Fruit fly (Drosophila melanogaster) whole organism, embryonic: ENCODE measurements around the gene MYPT-75D.

Source experiments
- BtbVII ChIP-seq: fragments of 200-800 bp; sonication (Bioruptor generic); optimal IDR thresholded peaks from 3 replicates; lab custom pipeline; 2017; ENCODE audit warnings: missing biosample characterization, mild to moderate bottlenecking, missing genetic modification characterization
- Bteb2 ChIP-seq: fragments of 200-800 bp; sonication (Bioruptor generic); optimal IDR thresholded peaks from 2 replicates; lab custom pipeline; 2016; ENCODE audit warnings: missing biosample characterization, missing genetic modification characterization
- CG10321 ChIP-seq: fragments of 200-800 bp; sonication (Bioruptor generic); IDR thresholded peaks from 2 replicates; pipeline ENCODE4 v1.3.6; 2022; ENCODE audit warnings: missing biosample characterization, missing genetic modification characterization
- CG10959 ChIP-seq: fragments of 200-800 bp; sonication (Bioruptor generic); IDR thresholded peaks from 2 replicates; pipeline ENCODE4 v1.3.6; 2022; ENCODE audit warnings: missing biosample characterization, missing genetic modification characterization
- CG11247 ChIP-seq: fragments of 200-800 bp; sonication (Bioruptor generic); IDR thresholded peaks from 2 replicates; pipeline ENCODE4 v1.3.6; 2022; ENCODE audit warnings: missing biosample characterization, missing genetic modification characterization
- CG11504 ChIP-seq: fragments of 200-800 bp; sonication (Bioruptor generic); optimal IDR thresholded peaks from 3 replicates; lab custom pipeline; 2019; ENCODE audit warnings: missing biosample characterization, mild to moderate bottlenecking, missing genetic modification characterization, moderate library complexity
- CG11723 ChIP-seq: fragments of 200-800 bp; sonication (Bioruptor generic); optimal IDR thresholded peaks from 2 replicates; lab custom pipeline; 2017; ENCODE audit warnings: missing biosample characterization, mild to moderate bottlenecking, missing genetic modification characterization
- CG12155 ChIP-seq: fragments of 200-800 bp; sonication (Bioruptor generic); optimal IDR thresholded peaks from 3 replicates; lab custom pipeline; 2016; ENCODE audit warnings: missing biosample characterization, missing genetic modification characterization
- CG12219 ChIP-seq: fragments of 200-800 bp; sonication (Bioruptor generic); optimal IDR thresholded peaks from 3 replicates; lab custom pipeline; 2018; ENCODE audit warnings: missing biosample characterization, mild to moderate bottlenecking, missing genetic modification characterization
- CG12236 ChIP-seq: fragments of 200-800 bp; sonication (Bioruptor generic); optimal IDR thresholded peaks from 2 replicates; lab custom pipeline; 2016; ENCODE audit warnings: missing biosample characterization, missing genetic modification characterization
- CG13296 ChIP-seq: fragments of 200-800 bp; sonication (Bioruptor generic); optimal IDR thresholded peaks from 3 replicates; lab custom pipeline; 2018; ENCODE audit warnings: missing biosample characterization, mild to moderate bottlenecking, missing genetic modification characterization
- CG13894 ChIP-seq: fragments of 200-800 bp; sonication (Bioruptor generic); optimal IDR thresholded peaks from 3 replicates; lab custom pipeline; 2018; ENCODE audit warnings: missing biosample characterization, mild to moderate bottlenecking, missing genetic modification characterization, moderate library complexity
- CG14050 ChIP-seq: fragments of 200-800 bp; sonication (Bioruptor generic); IDR thresholded peaks from 3 replicates; pipeline ENCODE4 v1.3.6; 2022; ENCODE audit warnings: missing biosample characterization, missing genetic modification characterization
- CG15696 ChIP-seq: fragments of 200-800 bp; sonication (Bioruptor generic); optimal IDR thresholded peaks from 2 replicates; lab custom pipeline; 2019; ENCODE audit warnings: missing biosample characterization, mild to moderate bottlenecking, missing genetic modification characterization, moderate library complexity
- CG17186 ChIP-seq: fragments of 200-800 bp; sonication (Bioruptor generic); optimal IDR thresholded peaks from 3 replicates; lab custom pipeline; 2017; ENCODE audit warnings: missing biosample characterization, missing genetic modification reagents, missing genetic modification characterization
- CG31224 ChIP-seq: fragments of 200-800 bp; sonication (Bioruptor generic); IDR thresholded peaks from 2 replicates; pipeline ENCODE4 v1.3.6; 2022; ENCODE audit warnings: missing biosample characterization, missing genetic modification characterization
- CG31441 ChIP-seq: fragments of 200-800 bp; sonication (Bioruptor generic); IDR thresholded peaks from 2 replicates; pipeline ENCODE4 v1.3.6; 2022; ENCODE audit warnings: missing biosample characterization, missing genetic modification characterization
- CG32767 ChIP-seq: fragments of 200-800 bp; sonication (Bioruptor generic); IDR thresholded peaks from 2 replicates; pipeline ENCODE4 v1.3.6; 2022; ENCODE audit warnings: missing biosample characterization, missing genetic modification characterization
- CG32772 ChIP-seq: fragments of 200-800 bp; sonication (Bioruptor generic); IDR thresholded peaks from 2 replicates; pipeline ENCODE4 v1.3.6; 2022; ENCODE audit warnings: missing biosample characterization, missing genetic modification characterization
- CG33213 ChIP-seq: fragments of 200-800 bp; sonication (Bioruptor generic); optimal IDR thresholded peaks from 3 replicates; lab custom pipeline; 2016; ENCODE audit warnings: missing biosample characterization, missing genetic modification characterization
- CG3726 ChIP-seq: fragments of 200-800 bp; sonication (Bioruptor generic); IDR thresholded peaks from 3 replicates; pipeline ENCODE4, ENCODE4 v1.3.6; 2022; ENCODE audit warnings: missing biosample characterization, missing genetic modification characterization
- CG7839 ChIP-seq: fragments of 200-800 bp; sonication (Bioruptor generic); optimal IDR thresholded peaks from 3 replicates; lab custom pipeline; 2018; ENCODE audit warnings: missing biosample characterization, mild to moderate bottlenecking, missing genetic modification characterization, moderate library complexity
- CG9215 ChIP-seq: fragments of 200-800 bp; sonication (Bioruptor generic); IDR thresholded peaks from 2 replicates; pipeline ENCODE4 v1.3.6; 2022; ENCODE audit warnings: missing biosample characterization, missing genetic modification characterization
- CkIIα-i1 ChIP-seq: fragments of 200-800 bp; sonication (Bioruptor generic); IDR thresholded peaks from 2 replicates; pipeline ENCODE4 v1.3.6; 2022; ENCODE audit warnings: missing biosample characterization, missing genetic modification characterization
- Fer1 ChIP-seq: fragments of 200-800 bp; sonication (Bioruptor generic); optimal IDR thresholded peaks from 2 replicates; lab custom pipeline; 2017; ENCODE audit warnings: missing biosample characterization, mild to moderate bottlenecking, missing genetic modification characterization
- HHEX ChIP-seq: fragments of 200-800 bp; sonication (Bioruptor generic); optimal IDR thresholded peaks from 3 replicates; lab custom pipeline; 2017; ENCODE audit warnings: missing biosample characterization, mild to moderate bottlenecking, missing genetic modification characterization, missing genetic modification reagents
- HLH3B ChIP-seq: fragments of 200-800 bp; sonication (Bioruptor generic); IDR thresholded peaks from 2 replicates; pipeline ENCODE4 v1.3.6; 2022; ENCODE audit warnings: missing biosample characterization, missing genetic modification characterization
- HLH54F ChIP-seq: fragments of 200-800 bp; sonication (Bioruptor generic); optimal IDR thresholded peaks from 3 replicates; lab custom pipeline; 2016; ENCODE audit warnings: missing biosample characterization, missing genetic modification characterization
- HmgZ ChIP-seq: fragments of 200-800 bp; sonication (Bioruptor generic); optimal IDR thresholded peaks from 2 replicates; lab custom pipeline; 2018; ENCODE audit warnings: missing biosample characterization, mild to moderate bottlenecking, missing genetic modification characterization
- Jarid2 ChIP-seq: fragments of 200-800 bp; sonication (Bioruptor generic); optimal IDR thresholded peaks from 3 replicates; lab custom pipeline; 2017; ENCODE audit warnings: mild to moderate bottlenecking, missing biosample characterization, missing genetic modification reagents, missing genetic modification characterization
- Kr ChIP-seq: fragments of 200-800 bp; sonication (Bioruptor generic); optimal IDR thresholded peaks from 2 replicates; lab custom pipeline; 2017; ENCODE audit warnings: missing biosample characterization, mild to moderate bottlenecking, missing genetic modification characterization
- Nf-YB ChIP-seq: fragments of 200-800 bp; sonication (Bioruptor generic); optimal IDR thresholded peaks from 3 replicates; lab custom pipeline; 2019; ENCODE audit warnings: missing biosample characterization, mild to moderate bottlenecking, missing genetic modification characterization, moderate library complexity
- Scr ChIP-seq: fragments of 200-800 bp; sonication (Bioruptor generic); IDR thresholded peaks from 2 replicates; pipeline ENCODE4 v1.3.6; 2022; ENCODE audit warnings: missing biosample characterization, missing genetic modification characterization; ENCODE audit not compliant: partially characterized antibody
- amos ChIP-seq: fragments of 200-800 bp; sonication (Bioruptor generic); IDR thresholded peaks from 2 replicates; pipeline ENCODE4 v1.3.6; 2022; ENCODE audit warnings: missing biosample characterization, missing genetic modification characterization; ENCODE audit not compliant: partially characterized antibody
- bigmax ChIP-seq: fragments of 200-800 bp; sonication (Bioruptor generic); optimal IDR thresholded peaks from 2 replicates; lab custom pipeline; 2018; ENCODE audit warnings: missing biosample characterization, mild to moderate bottlenecking, missing genetic modification characterization
- cato ChIP-seq: fragments of 200-800 bp; sonication (Bioruptor generic); optimal IDR thresholded peaks from 2 replicates; lab custom pipeline; 2016; ENCODE audit warnings: missing biosample characterization, missing genetic modification characterization, borderline replicate concordance
- chif ChIP-seq, 2 experiments: fragments of 200-800 bp; sonication (Bioruptor generic); optimal IDR thresholded peaks; 3 replicates each; lab custom pipeline; 2016; ENCODE audit warnings: missing biosample characterization in 2 of 2, missing genetic modification characterization in 2 of 2
- dysf ChIP-seq: fragments of 200-800 bp; sonication (Bioruptor generic); IDR thresholded peaks from 3 replicates; pipeline ENCODE4 v1.3.6; 2022; ENCODE audit warnings: missing biosample characterization, missing genetic modification characterization
- fu2 ChIP-seq: fragments of 200-800 bp; sonication (Bioruptor generic); optimal IDR thresholded peaks from 2 replicates; lab custom pipeline; 2016; ENCODE audit warnings: missing biosample characterization, missing genetic modification characterization
- hth ChIP-seq: fragments of >200 bp; optimal IDR thresholded peaks from 2 replicates; lab custom pipeline; 2017; ENCODE audit warnings: inconsistent platforms
- lmd ChIP-seq: fragments of 200-800 bp; sonication (Bioruptor generic); IDR thresholded peaks from 2 replicates; pipeline ENCODE4 v1.3.6; 2022; ENCODE audit warnings: missing biosample characterization, missing genetic modification characterization
- org-1 ChIP-seq: fragments of 200-800 bp; sonication (Bioruptor generic); optimal IDR thresholded peaks from 2 replicates; lab custom pipeline; 2017; ENCODE audit warnings: missing biosample characterization, missing genetic modification characterization
- otp ChIP-seq: fragments of 200-800 bp; sonication (Bioruptor generic); IDR thresholded peaks from 3 replicates; pipeline ENCODE4, ENCODE4 v1.3.6; 2022; ENCODE audit warnings: missing biosample characterization, missing genetic modification characterization
- p53 ChIP-seq: fragments of 200-800 bp; sonication (Bioruptor generic); optimal IDR thresholded peaks from 2 replicates; lab custom pipeline; 2016; ENCODE audit warnings: missing biosample characterization, missing genetic modification characterization
- psq ChIP-seq: fragments of 200-800 bp; sonication (Bioruptor generic); optimal IDR thresholded peaks from 2 replicates; lab custom pipeline; 2017; ENCODE audit warnings: missing biosample characterization, missing genetic modification characterization
- sc ChIP-seq, 3 experiments: fragments of >200 bp in 2 of 3; fragments of 200-800 bp in 1 of 3; sonication (Bioruptor generic) in 1 of 3; optimal IDR thresholded peaks; 2 replicates in 2 of 3; 3 replicates in 1 of 3; lab custom pipeline; 2017; ENCODE audit warnings: mild to moderate bottlenecking in 1 of 3, missing biosample characterization in 1 of 3, missing genetic modification characterization in 1 of 3, missing genetic modification reagents in 1 of 3
- scrt ChIP-seq: fragments of 200-800 bp; sonication (Bioruptor generic); optimal IDR thresholded peaks from 2 replicates; lab custom pipeline; 2018; ENCODE audit warnings: missing biosample characterization, mild to moderate bottlenecking, missing genetic modification characterization, moderate library complexity
- sr ChIP-seq: fragments of 200-800 bp; sonication (Bioruptor generic); IDR thresholded peaks from 3 replicates; pipeline ENCODE4 v1.3.6; 2022; ENCODE audit warnings: missing biosample characterization, missing genetic modification characterization
- stwl ChIP-seq: fragments of 200-800 bp; sonication (Bioruptor generic); optimal IDR thresholded peaks from 3 replicates; lab custom pipeline; 2018; ENCODE audit warnings: missing biosample characterization, mild to moderate bottlenecking, missing genetic modification characterization, moderate library complexity
- tna ChIP-seq: fragments of 200-800 bp; sonication (Bioruptor generic); IDR thresholded peaks from 2 replicates; pipeline ENCODE4 v1.3.6; 2022; ENCODE audit warnings: missing biosample characterization, missing genetic modification characterization; ENCODE audit not compliant: partially characterized antibody

The MYPT-75D gene

DNA sequence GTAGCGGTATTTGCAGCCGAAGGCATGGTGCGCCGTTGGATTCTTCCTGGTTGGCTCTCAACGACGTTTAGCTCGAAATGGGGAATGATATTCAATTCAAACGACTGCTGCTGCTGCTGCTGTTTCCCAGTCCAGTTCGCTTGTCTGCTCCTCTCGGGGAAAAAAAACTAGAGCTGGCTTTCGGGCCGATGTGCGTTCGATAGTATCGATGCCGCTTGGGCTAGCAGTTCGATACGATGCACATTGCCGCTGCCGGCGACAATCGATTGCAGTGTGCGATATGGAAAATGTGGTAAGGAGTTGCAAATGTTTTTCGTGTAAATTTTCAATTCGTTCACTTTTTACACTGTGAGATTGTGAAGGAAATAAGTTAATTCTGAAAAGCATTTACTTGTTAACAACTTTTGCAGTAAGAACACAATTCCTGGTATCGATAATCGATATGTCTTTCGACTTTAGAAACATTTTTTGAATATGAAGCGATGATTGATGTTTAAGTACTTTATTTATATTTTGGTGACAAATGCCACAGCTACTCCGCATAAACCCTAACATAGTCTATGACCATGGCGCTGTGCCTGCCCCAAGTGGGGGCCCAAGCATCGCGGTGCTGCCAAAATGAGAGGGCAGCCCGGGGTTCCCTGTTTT, 47.4 kb downstream of the MYPT-75D start, which contains the start of gene Capr (continued):
- TF ChIP-seq org-1 (GFP tag; lab: Kevin White, UChicago) (no peak), bigmax (GFP tag; lab: Kevin White, UChicago) (peak; percentile 6), CkIIα-i1 (GFP tag; lab: Robert Waterston, UW) (no peak), scrt (no peak), CG32767 (GFP tag; lab: Robert Waterston, UW) (no peak), CG7839 (peak; percentile 13), CG15696 (tag; lab: Kevin White, UChicago) (no peak), tna (GFP tag; lab: Robert Waterston, UW) (peak; percentile 100), BtbVII (GFP tag; lab: Kevin White, UChicago) (no peak), stwl (peak; percentile 89), Bteb2 (GFP tag; lab: Kevin White, UChicago) (peak; percentile 24), HLH54F (GFP tag; lab: Kevin White, UChicago) (peak; percentile 13), CG13894 (tag; lab: Kevin White, UChicago) (no peak), CG12219 (GFP tag; lab: Kevin White, UChicago) (no peak), psq (GFP tag; lab: Kevin White, UChicago) (no peak), Kr (GFP tag; lab: Kevin White, UChicago) (no peak), otp (no peak), HLH3B (GFP tag; lab: Robert Waterston, UW) (no peak), dysf (no peak), amos (GFP tag; lab: Robert Waterston, UW) (peak; percentile 100), hth (lab: Kevin White, UChicago) (no peak), CG31441 (GFP tag; lab: Robert Waterston, UW) (0 out of 2 replicates have a peak, but pooled peaks have one; percentile 1), CG17186 (GFP tag; lab: Kevin White, UChicago) (peak; percentile 93), fu2 (GFP tag; lab: Kevin White, UChicago) (no peak), Fer1 (peak; percentile 5), CG12236 (GFP tag; lab: Kevin White, UChicago) (no peak), sr (no peak), CG9215 (GFP tag; lab: Robert Waterston, UW) (no peak), CG12155 (GFP tag; lab: Kevin White, UChicago) (no peak), Scr (GFP tag; lab: Robert Waterston, UW) (peak; percentile 99), p53 (GFP tag; lab: Kevin White, UChicago) (peak; percentile 65), CG3726 (GFP tag; lab: Robert Waterston, UW) (no peak), CG13296 (GFP tag; lab: Kevin White, UChicago) (no peak), CG14050 (GFP tag; lab: Robert Waterston, UW) (no peak), chif (GFP tag; optimal IDR thresholded peaks at IDR 0.05; lab: Kevin White, UChicago) (peak in 1 of 2 experiments; percentile 18), HmgZ (tag; lab: Kevin White, UChicago) (peak; percentile 69), lmd (peak; percentile 25; the same call in 1 of the 2 replicates), CG10959 (GFP tag; lab: Robert Waterston, UW) (no peak), CG11723 (GFP tag; lab: Kevin White, UChicago) (no peak), CG32772 (GFP tag; lab: Robert Waterston, UW) (no peak), Jarid2 (GFP tag; lab: Kevin White, UChicago) (peak; percentile 33), sc (optimal IDR thresholded peaks at IDR 0.05; lab: Kevin White, UChicago) (no peak), sc (GFP tag; optimal IDR thresholded peaks at IDR 0.05; lab: Kevin White, UChicago) (no peak), HHEX (GFP tag; lab: Kevin White, UChicago) (no peak), Nf-YB (GFP tag; lab: Kevin White, UChicago) (no peak), CG11247 (no peak), cato (GFP tag; lab: Kevin White, UChicago) (no peak), CG31224 (no peak), CG10321 (GFP tag; lab: Robert Waterston, UW) (no peak), CG33213 (GFP tag; lab: Kevin White, UChicago) (peak; percentile 15), CG11504 (tag; lab: Kevin White, UChicago) (peak; percentile 69)
